Fruit fly (Drosophila melanogaster) whole organism, pupa: Measurements from ENCODE around the gene Clic.
A peak's percentile ranks its signal among the peaks of the same experiment; 100 is the strongest.

Experiments
- CG10348 ChIP-seq: fragments of 200-800 bp; sonication (Bioruptor generic); IDR thresholded peaks from 2 replicates; pipeline ENCODE4 v1.3.6; 2022; ENCODE audit warnings: missing biosample characterization, missing genetic modification characterization
- CG12605 ChIP-seq: fragments of 200-800 bp; sonication (Bioruptor generic); IDR thresholded peaks from 2 replicates; pipeline ENCODE4 v1.3.6; 2022; ENCODE audit warnings: missing biosample characterization, missing genetic modification characterization
- CG13204 ChIP-seq: fragments of 200-800 bp; sonication (Bioruptor generic); optimal IDR thresholded peaks from 2 replicates; lab custom pipeline; 2018; ENCODE audit warnings: missing biosample characterization, mild to moderate bottlenecking, missing genetic modification characterization, moderate library complexity
- CG14655 ChIP-seq: fragments of 200-800 bp; sonication (Bioruptor generic); optimal IDR thresholded peaks from 3 replicates; lab custom pipeline; 2017; ENCODE audit warnings: mild to moderate bottlenecking, missing biosample characterization, missing genetic modification reagents, missing genetic modification characterization
- CG15710 ChIP-seq: fragments of 200-800 bp; sonication (Bioruptor generic); optimal IDR thresholded peaks from 2 replicates; lab custom pipeline; 2018; ENCODE audit warnings: missing biosample characterization, mild to moderate bottlenecking, missing genetic modification characterization, moderate library complexity
- CG17806 ChIP-seq: fragments of 200-800 bp; sonication (Bioruptor generic); optimal IDR thresholded peaks from 2 replicates; lab custom pipeline; 2018; ENCODE audit warnings: missing biosample characterization, mild to moderate bottlenecking, missing genetic modification characterization, moderate library complexity
- CG32121 ChIP-seq: fragments of 200-800 bp; sonication (Bioruptor generic); IDR thresholded peaks from 2 replicates; pipeline ENCODE4 v1.3.6; 2022; ENCODE audit warnings: missing biosample characterization, missing genetic modification characterization
- CG34367 ChIP-seq: fragments of 200-800 bp; sonication (Bioruptor generic); optimal IDR thresholded peaks from 2 replicates; lab custom pipeline; 2018; ENCODE audit warnings: missing biosample characterization, mild to moderate bottlenecking, missing genetic modification characterization
- CG4496 ChIP-seq: fragments of 200-800 bp; sonication (Bioruptor generic); IDR thresholded peaks from 3 replicates; pipeline ENCODE4 v1.3.6; 2022; ENCODE audit warnings: missing biosample characterization, missing genetic modification characterization
- CG8159 ChIP-seq: fragments of 200-800 bp; sonication (Bioruptor generic); optimal IDR thresholded peaks from 3 replicates; lab custom pipeline; 2018; ENCODE audit warnings: missing biosample characterization, mild to moderate bottlenecking, missing genetic modification characterization, moderate library complexity
- CG8301 ChIP-seq: fragments of 200-800 bp; sonication (Bioruptor generic); optimal IDR thresholded peaks from 2 replicates; lab custom pipeline; 2018; ENCODE audit warnings: missing biosample characterization, mild to moderate bottlenecking, missing genetic modification characterization
- CG9948 ChIP-seq: fragments of 200-800 bp; sonication (Bioruptor generic); optimal IDR thresholded peaks from 2 replicates; lab custom pipeline; 2018; ENCODE audit warnings: missing biosample characterization, mild to moderate bottlenecking, missing genetic modification characterization, moderate library complexity
- D1 ChIP-seq: fragments of 200-800 bp; sonication (Bioruptor generic); optimal IDR thresholded peaks from 2 replicates; lab custom pipeline; 2018; ENCODE audit warnings: missing biosample characterization, mild to moderate bottlenecking, missing genetic modification characterization, moderate library complexity
- EcR ChIP-seq: fragments of 200-800 bp; sonication (Bioruptor generic); optimal IDR thresholded peaks from 3 replicates; lab custom pipeline; 2019; ENCODE audit warnings: missing biosample characterization, missing genetic modification characterization, mild to moderate bottlenecking, moderate library complexity, missing genetic modification reagents
- Ets98B ChIP-seq: fragments of 200-800 bp; sonication (Bioruptor generic); IDR thresholded peaks from 2 replicates; pipeline ENCODE4 v1.3.6; 2022; ENCODE audit warnings: missing biosample characterization, missing genetic modification characterization
- Pif1A ChIP-seq: fragments of 200-800 bp; sonication (Bioruptor generic); optimal IDR thresholded peaks from 3 replicates; lab custom pipeline; 2016; ENCODE audit warnings: missing biosample characterization, missing genetic modification characterization
- Pif1B ChIP-seq: fragments of 200-800 bp; sonication (Bioruptor generic); optimal IDR thresholded peaks from 3 replicates; lab custom pipeline; 2016; ENCODE audit warnings: missing biosample characterization, missing genetic modification characterization
- Snoo ChIP-seq: fragments of 200-800 bp; sonication (Bioruptor generic); optimal IDR thresholded peaks from 3 replicates; lab custom pipeline; 2017; ENCODE audit warnings: missing biosample characterization, mild to moderate bottlenecking, missing genetic modification characterization, inconsistent platforms
- fd96Ca ChIP-seq: fragments of 200-800 bp; sonication (Bioruptor generic); IDR thresholded peaks from 3 replicates; pipeline ENCODE4 v1.3.6; 2022; ENCODE audit warnings: missing biosample characterization, missing genetic modification characterization
- gl ChIP-seq: fragments of 200-800 bp; sonication (Bioruptor generic); optimal IDR thresholded peaks from 2 replicates; lab custom pipeline; 2018; ENCODE audit warnings: missing biosample characterization, mild to moderate bottlenecking, missing genetic modification characterization
- rn ChIP-seq: fragments of 200-800 bp; sonication (Bioruptor generic); IDR thresholded peaks from 2 replicates; pipeline ENCODE4 v1.3.6; 2022; ENCODE audit warnings: missing biosample characterization, missing genetic modification characterization

Gene Clic

dm6 chrX:13765217-13765616, 56.9 kb downstream of the Clic start:
- no peak for TF ChIP-seq CG14655 (GFP tag; lab: Kevin White, UChicago)
- no peak for TF ChIP-seq CG4496
- no peak for TF ChIP-seq CG32121 (GFP tag; lab: Robert Waterston, UW)

- TF ChIP-seq CG8301 (tag; lab: Kevin White, UChicago): peak; percentile 45
- peak; percentile 37 for TF ChIP-seq CG8159 (tag; lab: Kevin White, UChicago)
- TF ChIP-seq Snoo (tag; lab: Kevin White, UChicago): peak; percentile 20
- peak; percentile 4 for TF ChIP-seq Pif1B (GFP tag; lab: Kevin White, UChicago)
- peak; percentile 50 for TF ChIP-seq CG14655 (GFP tag; lab: Kevin White, UChicago)
- TF ChIP-seq CG32121 (GFP tag; lab: Robert Waterston, UW): peak; percentile 38
- no peak for TF ChIP-seq Pif1A (GFP tag; lab: Kevin White, UChicago)
- TF ChIP-seq CG13204 (GFP tag; lab: Kevin White, UChicago): no peak
- no peak for TF ChIP-seq CG10348 (GFP tag; lab: Robert Waterston, UW)
- TF ChIP-seq gl: no peak
- peak; percentile 47 for TF ChIP-seq CG9948 (tag; lab: Kevin White, UChicago)
- TF ChIP-seq fd96Ca: peak; percentile 58; the same call in 1 of the 3 replicates
- TF ChIP-seq EcR (GFP tag; lab: Kevin White, UChicago): no peak
- TF ChIP-seq CG15710 (tag; lab: Kevin White, UChicago): peak; percentile 29
- TF ChIP-seq CG34367: peak; percentile 46
- peak; percentile 44 for TF ChIP-seq CG17806 (tag; lab: Kevin White, UChicago)
- TF ChIP-seq D1 (tag; lab: Kevin White, UChicago): peak; percentile 39
- TF ChIP-seq Ets98B (GFP tag; lab: Robert Waterston, UW): 0 out of 2 replicates have a peak, but pooled peaks have one; percentile 48
- peak; percentile 58; the same call in 2 of the 3 replicates for TF ChIP-seq CG4496
- no peak for TF ChIP-seq CG12605 (GFP tag; lab: Robert Waterston, UW)
- TF ChIP-seq rn (GFP tag; lab: Robert Waterston, UW): 0 out of 2 replicates have a peak, but pooled peaks have one; percentile 31
Observed at dm6 chrX:13764397-13765119, 57.5 kb downstream of the Clic start.
